Worm (Caenorhabditis elegans) whole organism, late embryonic: Measurements from ENCODE around the gene F54H5.14.

ENCODE experiments used
- F13H6.1 ChIP-seq: sonication (generic microtip); optimal IDR thresholded peaks from 2 replicates; lab custom pipeline; 2016; ENCODE audit warnings: missing genetic modification characterization, missing compliant biosample characterization
- ama-1 ChIP-seq: fragments of 150-350 bp; optimal IDR thresholded peaks from 2 replicates; lab custom pipeline; 2014
- ets-4 ChIP-seq: sonication (generic microtip); optimal IDR thresholded peaks from 2 replicates; lab custom pipeline; 2016; ENCODE audit warnings: missing genetic modification characterization, missing compliant biosample characterization
- hlh-13 ChIP-seq: fragments of 200-800 bp; sonication (Bioruptor generic); optimal IDR thresholded peaks from 2 replicates; lab custom pipeline; 2018; ENCODE audit warnings: mild to moderate bottlenecking, missing genetic modification characterization, missing compliant biosample characterization
- nfya-1 ChIP-seq: sonication (generic microtip); optimal IDR thresholded peaks from 2 replicates; lab custom pipeline; 2017; ENCODE audit warnings: missing genetic modification characterization, mild to moderate bottlenecking, missing compliant biosample characterization, antibody characterized with exemption, moderate library complexity
- nhr-11 ChIP-seq: fragments of 150-350 bp; optimal IDR thresholded peaks from 2 replicates; lab custom pipeline; 2014; ENCODE audit warnings: missing biosample characterization, missing genetic modification characterization
- pqm-1 ChIP-seq: sonication (generic microtip); optimal IDR thresholded peaks from 2 replicates; lab custom pipeline; 2016; ENCODE audit warnings: missing genetic modification characterization, missing compliant biosample characterization
- rnt-1 ChIP-seq: sonication (generic microtip); optimal IDR thresholded peaks from 2 replicates; lab custom pipeline; 2016; ENCODE audit warnings: missing genetic modification characterization, missing compliant biosample characterization
- tbx-7 ChIP-seq: sonication (generic microtip); optimal IDR thresholded peaks from 2 replicates; lab custom pipeline; 2016; ENCODE audit warnings: missing genotype, missing genetic modification characterization, missing compliant biosample characterization
- unc-42 ChIP-seq: sonication (generic microtip); optimal IDR thresholded peaks from 2 replicates; lab custom pipeline; 2016; ENCODE audit warnings: missing genotype, missing genetic modification characterization, missing compliant biosample characterization

- TF ChIP-seq tbx-7 (no peak), ets-4 (tag; lab: Kevin White, UChicago) (no peak), rnt-1 (tag; lab: Kevin White, UChicago) (no peak), hlh-13 (GFP tag; lab: Kevin White, UChicago) (no peak), unc-42 (tag; lab: Kevin White, UChicago) (no peak), nhr-11 (tag; lab: Kevin White, UChicago) (no peak), pqm-1 (tag; lab: Kevin White, UChicago) (no peak), ama-1 (lab: Kevin White, UChicago) (no peak), nfya-1 (no peak), F13H6.1 (tag; lab: Kevin White, UChicago) (no peak)
These were observed 41.4 kb upstream of the F54H5.14 start, which contains the start of gene T19D12.1 for ce11 chrII:6666598-6666997.
